Fruit fly (Drosophila melanogaster) whole organism, embryonic: ENCODE data around the gene CG9316.

Experiments
- Bgb ChIP-seq: fragments of 200-800 bp; sonication (Bioruptor generic); IDR thresholded peaks from 2 replicates; pipeline ENCODE4 v1.3.6; 2022; ENCODE audit warnings: missing biosample characterization, missing genetic modification characterization; ENCODE audit not compliant: partially characterized antibody
- CG10959 ChIP-seq: fragments of 200-800 bp; sonication (Bioruptor generic); IDR thresholded peaks from 2 replicates; pipeline ENCODE4 v1.3.6; 2022; ENCODE audit warnings: missing biosample characterization, missing genetic modification characterization
- CG13123 ChIP-seq: fragments of 200-800 bp; sonication (Bioruptor generic); optimal IDR thresholded peaks from 2 replicates; lab custom pipeline; 2016; ENCODE audit warnings: missing biosample characterization, missing genetic modification characterization
- CG13296 ChIP-seq: fragments of 200-800 bp; sonication (Bioruptor generic); optimal IDR thresholded peaks from 3 replicates; lab custom pipeline; 2018; ENCODE audit warnings: missing biosample characterization, mild to moderate bottlenecking, missing genetic modification characterization
- CG15601 ChIP-seq: fragments of 200-800 bp; sonication (Bioruptor generic); optimal IDR thresholded peaks from 3 replicates; lab custom pipeline; 2019; ENCODE audit warnings: missing biosample characterization, mild to moderate bottlenecking, missing genetic modification characterization, moderate library complexity
- CG15696 ChIP-seq: fragments of 200-800 bp; sonication (Bioruptor generic); optimal IDR thresholded peaks from 2 replicates; lab custom pipeline; 2019; ENCODE audit warnings: missing biosample characterization, mild to moderate bottlenecking, missing genetic modification characterization, moderate library complexity
- CG1602 ChIP-seq: fragments of 200-800 bp; sonication (Bioruptor generic); optimal IDR thresholded peaks from 3 replicates; lab custom pipeline; 2016; ENCODE audit warnings: missing biosample characterization, missing genetic modification characterization
- CG16779 ChIP-seq: fragments of 200-800 bp; sonication (Bioruptor generic); IDR thresholded peaks from 2 replicates; pipeline ENCODE4 v1.3.6; 2022; ENCODE audit warnings: missing biosample characterization, missing genetic modification characterization
- CG16815 ChIP-seq: fragments of 200-800 bp; sonication (Bioruptor generic); optimal IDR thresholded peaks from 3 replicates; lab custom pipeline; 2017; ENCODE audit warnings: missing biosample characterization, mild to moderate bottlenecking, missing genetic modification characterization
- CG16863 ChIP-seq: fragments of 200-800 bp; sonication (Bioruptor generic); optimal IDR thresholded peaks from 3 replicates; lab custom pipeline; 2016; ENCODE audit warnings: missing biosample characterization, missing genetic modification characterization
- CG17612 ChIP-seq: fragments of 200-800 bp; sonication (Bioruptor generic); IDR thresholded peaks from 2 replicates; pipeline ENCODE4 v1.3.6; 2022; ENCODE audit warnings: missing biosample characterization, missing genetic modification characterization
- CG30020 ChIP-seq: fragments of 200-800 bp; optimal IDR thresholded peaks from 2 replicates; lab custom pipeline; 2019; ENCODE audit warnings: missing biosample characterization, mild to moderate bottlenecking, missing genetic modification characterization, moderate library complexity
- CG33213 ChIP-seq: fragments of 200-800 bp; sonication (Bioruptor generic); optimal IDR thresholded peaks from 3 replicates; lab custom pipeline; 2016; ENCODE audit warnings: missing biosample characterization, missing genetic modification characterization
- CG3847 ChIP-seq: fragments of 200-800 bp; sonication (Bioruptor generic); IDR thresholded peaks from 2 replicates; pipeline ENCODE4 v1.3.6; 2022; ENCODE audit warnings: missing biosample characterization, missing genetic modification characterization
- CG4820 ChIP-seq: fragments of 200-800 bp; sonication (Bioruptor generic); optimal IDR thresholded peaks from 3 replicates; lab custom pipeline; 2016; ENCODE audit warnings: missing biosample characterization, missing genetic modification characterization
- CG7786 ChIP-seq: fragments of 200-800 bp; sonication (Bioruptor generic); optimal IDR thresholded peaks from 2 replicates; lab custom pipeline; 2016; ENCODE audit warnings: missing biosample characterization, missing genetic modification characterization
- CG7928 ChIP-seq: fragments of 200-800 bp; sonication (Bioruptor generic); optimal IDR thresholded peaks from 2 replicates; lab custom pipeline; 2017; ENCODE audit warnings: missing biosample characterization, mild to moderate bottlenecking, missing genetic modification characterization
- CG8290 ChIP-seq, 3 experiments: fragments of 200-800 bp; sonication (Bioruptor generic); optimal IDR thresholded peaks; 2 replicates each; lab custom pipeline; 2016 to 2019; ENCODE audit warnings: missing biosample characterization in 3 of 3, missing genetic modification characterization in 3 of 3, mild to moderate bottlenecking in 2 of 3, moderate library complexity in 1 of 3
- CG8944 ChIP-seq: fragments of 200-800 bp; sonication (Bioruptor generic); optimal IDR thresholded peaks from 3 replicates; lab custom pipeline; 2016; ENCODE audit warnings: missing biosample characterization, missing genetic modification characterization
- CG9876 ChIP-seq: fragments of 200-800 bp; sonication (Bioruptor generic); optimal IDR thresholded peaks from 2 replicates; lab custom pipeline; 2016; ENCODE audit warnings: missing biosample characterization, missing genetic modification characterization
- CTCF ChIP-seq: fragments of 200-800 bp; sonication (Bioruptor generic); optimal IDR thresholded peaks from 2 replicates; lab custom pipeline; 2017; ENCODE audit warnings: missing biosample characterization, mild to moderate bottlenecking, missing genetic modification characterization, moderate library complexity
- Chrac-16 ChIP-seq: fragments of 200-800 bp; sonication (Bioruptor generic); optimal IDR thresholded peaks from 3 replicates; lab custom pipeline; 2016; ENCODE audit warnings: missing biosample characterization, missing genetic modification characterization
- D ChIP-seq, 2 experiments: fragments of 200-800 bp in 1 of 2; fragments of >200 bp in 1 of 2; sonication (Bioruptor generic) in 1 of 2; optimal IDR thresholded peaks; 2 replicates in 1 of 2; 3 replicates in 1 of 2; lab custom pipeline; 2017; ENCODE audit warnings: mild to moderate bottlenecking in 1 of 2, missing biosample characterization in 1 of 2, missing genetic modification characterization in 1 of 2, missing genetic modification reagents in 1 of 2
- Doc3 ChIP-seq: fragments of 200-800 bp; sonication (Bioruptor generic); IDR thresholded peaks from 3 replicates; pipeline ENCODE4 v1.3.6; 2022; ENCODE audit warnings: missing biosample characterization, missing genetic modification characterization; ENCODE audit not compliant: partially characterized antibody
- Eip74EF ChIP-seq, 2 experiments: fragments of 200-800 bp in 1 of 2; fragments of >200 bp in 1 of 2; sonication (Bioruptor generic) in 1 of 2; optimal IDR thresholded peaks; 2 replicates each; lab custom pipeline; 2017 to 2019; ENCODE audit warnings: missing biosample characterization in 2 of 2, missing genetic modification characterization in 2 of 2, mild to moderate bottlenecking in 1 of 2, moderate library complexity in 1 of 2
- Hmx ChIP-seq: fragments of 200-800 bp; sonication (Bioruptor generic); optimal IDR thresholded peaks from 2 replicates; lab custom pipeline; 2016; ENCODE audit warnings: missing biosample characterization, missing genetic modification characterization
- Myb ChIP-seq: fragments of 200-800 bp; sonication (Bioruptor generic); optimal IDR thresholded peaks from 2 replicates; lab custom pipeline; 2016; ENCODE audit warnings: missing biosample characterization, missing genetic modification characterization
- NK7.1 ChIP-seq: fragments of 200-800 bp; sonication (Bioruptor generic); optimal IDR thresholded peaks from 3 replicates; lab custom pipeline; 2016; ENCODE audit warnings: missing biosample characterization, missing genetic modification characterization
- Nf-YB ChIP-seq: fragments of 200-800 bp; sonication (Bioruptor generic); optimal IDR thresholded peaks from 3 replicates; lab custom pipeline; 2019; ENCODE audit warnings: missing biosample characterization, mild to moderate bottlenecking, missing genetic modification characterization, moderate library complexity
- Spps ChIP-seq: fragments of 200-800 bp; sonication (Bioruptor generic); optimal IDR thresholded peaks from 2 replicates; lab custom pipeline; 2018; ENCODE audit warnings: missing biosample characterization, mild to moderate bottlenecking, missing genetic modification characterization
- az2 ChIP-seq: fragments of 200-800 bp; sonication (Bioruptor generic); optimal IDR thresholded peaks from 3 replicates; lab custom pipeline; 2016; ENCODE audit warnings: missing biosample characterization, missing genetic modification characterization
- chif ChIP-seq, 2 experiments: fragments of 200-800 bp; sonication (Bioruptor generic); optimal IDR thresholded peaks; 3 replicates each; lab custom pipeline; 2016; ENCODE audit warnings: missing biosample characterization in 2 of 2, missing genetic modification characterization in 2 of 2
- crp ChIP-seq, 2 experiments: fragments of 200-800 bp; sonication (Bioruptor generic); optimal IDR thresholded peaks; 2 replicates in 1 of 2; 3 replicates in 1 of 2; lab custom pipeline; 2017; ENCODE audit warnings: missing biosample characterization in 2 of 2, missing genetic modification characterization in 2 of 2, mild to moderate bottlenecking in 1 of 2, moderate library complexity in 1 of 2
- disco-r ChIP-seq: fragments of 200-800 bp; sonication (Bioruptor generic); optimal IDR thresholded peaks from 2 replicates; lab custom pipeline; 2016; ENCODE audit warnings: missing biosample characterization, missing genetic modification characterization
- dysf ChIP-seq: fragments of 200-800 bp; sonication (Bioruptor generic); IDR thresholded peaks from 3 replicates; pipeline ENCODE4 v1.3.6; 2022; ENCODE audit warnings: missing biosample characterization, missing genetic modification characterization
- gce ChIP-seq: fragments of 200-800 bp; sonication (Bioruptor generic); IDR thresholded peaks from 3 replicates; pipeline ENCODE4 v1.3.6; 2022; ENCODE audit warnings: missing biosample characterization, missing genetic modification characterization
- gfzf ChIP-seq: fragments of 200-800 bp; sonication (Bioruptor generic); optimal IDR thresholded peaks from 2 replicates; lab custom pipeline; 2016; ENCODE audit warnings: missing biosample characterization, mild to moderate bottlenecking, missing genetic modification characterization, moderate library complexity
- grau ChIP-seq: fragments of 200-800 bp; optimal IDR thresholded peaks from 3 replicates; lab custom pipeline; 2019; ENCODE audit warnings: missing biosample characterization, mild to moderate bottlenecking, missing genetic modification characterization, moderate library complexity
- grn ChIP-seq: fragments of 200-800 bp; sonication (Bioruptor generic); optimal IDR thresholded peaks from 3 replicates; lab custom pipeline; 2017; ENCODE audit warnings: missing biosample characterization, missing genetic modification characterization
- hth ChIP-seq: fragments of >200 bp; optimal IDR thresholded peaks from 2 replicates; lab custom pipeline; 2017; ENCODE audit warnings: inconsistent platforms
- jumu ChIP-seq: fragments of 200-800 bp; sonication (Bioruptor generic); optimal IDR thresholded peaks from 3 replicates; lab custom pipeline; 2016; ENCODE audit warnings: missing biosample characterization, missing genetic modification characterization
- lilli ChIP-seq: fragments of 200-800 bp; sonication (Bioruptor generic); optimal IDR thresholded peaks from 3 replicates; lab custom pipeline; 2016; ENCODE audit warnings: missing biosample characterization, missing genetic modification characterization
- lov ChIP-seq, 2 experiments: fragments of 200-800 bp in 1 of 2; fragments of >200 bp in 1 of 2; sonication (Bioruptor generic) in 1 of 2; IDR thresholded peaks in 1 of 2; optimal IDR thresholded peaks in 1 of 2; 2 replicates in 1 of 2; 3 replicates in 1 of 2; pipeline versions ENCODE4 v1.3.6 to Lab custom; 2017 to 2022; ENCODE audit warnings: missing biosample characterization in 1 of 2, missing genetic modification characterization in 1 of 2
- pum ChIP-seq: fragments of 200-800 bp; sonication (Bioruptor generic); optimal IDR thresholded peaks from 2 replicates; lab custom pipeline; 2016; ENCODE audit warnings: missing biosample characterization, missing genetic modification characterization
- pzg ChIP-seq: fragments of 200-800 bp; sonication (Bioruptor generic); optimal IDR thresholded peaks from 3 replicates; lab custom pipeline; 2018; ENCODE audit warnings: missing biosample characterization, mild to moderate bottlenecking, missing genetic modification characterization, moderate library complexity
- sug ChIP-seq: fragments of 200-800 bp; optimal IDR thresholded peaks from 2 replicates; lab custom pipeline; 2019; ENCODE audit warnings: missing biosample characterization, mild to moderate bottlenecking, missing genetic modification characterization, moderate library complexity
- tio ChIP-seq: fragments of 200-800 bp; sonication (Bioruptor generic); optimal IDR thresholded peaks from 2 replicates; lab custom pipeline; 2017; ENCODE audit warnings: missing biosample characterization, missing genetic modification characterization, inconsistent platforms
- trem ChIP-seq: fragments of 200-800 bp; optimal IDR thresholded peaks from 3 replicates; lab custom pipeline; 2019; ENCODE audit warnings: missing biosample characterization, mild to moderate bottlenecking, missing genetic modification characterization, moderate library complexity
- tup ChIP-seq: fragments of 200-800 bp; sonication (Bioruptor generic); optimal IDR thresholded peaks from 2 replicates; lab custom pipeline; 2016; ENCODE audit warnings: missing biosample characterization, mild to moderate bottlenecking, missing genetic modification characterization, moderate library complexity
- unpg ChIP-seq: fragments of 200-800 bp; sonication (Bioruptor generic); optimal IDR thresholded peaks from 3 replicates; lab custom pipeline; 2018; ENCODE audit warnings: missing biosample characterization, mild to moderate bottlenecking, missing genetic modification characterization, moderate library complexity

CG9316 gene

dm6 chr2L:20758188-20758846 lies 32.0 kb upstream of the CG9316 start (continued):
- TF ChIP-seq CG33213 (GFP tag; lab: Kevin White, UChicago) (no peak), CG1602 (GFP tag; lab: Kevin White, UChicago) (no peak), dysf (GFP tag; lab: Robert Waterston, UW) (peak; percentile 34; the same call in 1 of the 3 replicates), jumu (GFP tag; lab: Kevin White, UChicago) (no peak), Chrac-16 (GFP tag; lab: Kevin White, UChicago) (no peak), NK7.1 (GFP tag; lab: Kevin White, UChicago) (no peak), Eip74EF (GFP tag; optimal IDR thresholded peaks at IDR 0.05; lab: Kevin White, UChicago) (no peak), crp (GFP tag; optimal IDR thresholded peaks at IDR 0.05; lab: Kevin White, UChicago) (no peak), Bgb (peak; percentile 44), CG15601 (tag; lab: Kevin White, UChicago) (peak; percentile 0), CG7786 (GFP tag; lab: Kevin White, UChicago) (no peak), pzg (GFP tag; lab: Kevin White, UChicago) (no peak), CG4820 (GFP tag; lab: Kevin White, UChicago) (no peak), CTCF (GFP tag; lab: Kevin White, UChicago) (no peak), trem (no peak), grau (tag; lab: Kevin White, UChicago) (no peak), CG17612 (GFP tag; lab: Robert Waterston, UW) (no peak), CG16863 (GFP tag; lab: Kevin White, UChicago) (no peak), CG7928 (GFP tag; lab: Kevin White, UChicago) (no peak), gfzf (GFP tag; lab: Kevin White, UChicago) (peak; percentile 26), CG13123 (GFP tag; lab: Kevin White, UChicago) (no peak), CG10959 (GFP tag; lab: Robert Waterston, UW) (no peak), CG9876 (GFP tag; lab: Kevin White, UChicago) (no peak), chif (GFP tag; optimal IDR thresholded peaks at IDR 0.05; lab: Kevin White, UChicago) (peak in 1 of 2 experiments; percentile 3), disco-r (no peak), Nf-YB (GFP tag; lab: Kevin White, UChicago) (no peak), CG16779 (no peak), D (optimal IDR thresholded peaks at IDR 0.05; lab: Kevin White, UChicago) (peak; percentile 41), D (GFP tag; optimal IDR thresholded peaks at IDR 0.05; lab: Kevin White, UChicago) (no peak), tio (GFP tag; lab: Kevin White, UChicago) (no peak), Myb (GFP tag; lab: Kevin White, UChicago) (peak; percentile 49), lilli (GFP tag; lab: Kevin White, UChicago) (no peak), CG8944 (GFP tag; lab: Kevin White, UChicago) (no peak), CG16815 (no peak), CG30020 (no peak), pum (GFP tag; lab: Kevin White, UChicago) (no peak), tup (no peak), az2 (GFP tag; lab: Kevin White, UChicago) (no peak), unpg (GFP tag; lab: Kevin White, UChicago) (no peak), hth (no peak), CG8290 (GFP tag; optimal IDR thresholded peaks at IDR 0.05; lab: Kevin White, UChicago) (no peak), CG8290 (tag; optimal IDR thresholded peaks at IDR 0.05; lab: Kevin White, UChicago) (no peak), Doc3 (no peak), Hmx (GFP tag; lab: Kevin White, UChicago) (no peak), gce (GFP tag; lab: Robert Waterston, UW) (no peak), sug (tag; lab: Kevin White, UChicago) (no peak), grn (no peak), CG15696 (tag; lab: Kevin White, UChicago) (no peak), lov (optimal IDR thresholded peaks at IDR 0.05; lab: Kevin White, UChicago) (no peak), lov (GFP tag; IDR thresholded peaks at IDR 0.05; lab: Robert Waterston, UW) (no peak), CG3847 (GFP tag; lab: Robert Waterston, UW) (no peak), Spps (no peak), CG13296 (GFP tag; lab: Kevin White, UChicago) (peak; percentile 16)
